Worm (Caenorhabditis elegans) whole organism, L4/young adult: ENCODE data around the gene rsks-1.

Experiments
- W03F9.2 ChIP-seq: fragments of 150-350 bp; optimal IDR thresholded peaks from 2 replicates; lab custom pipeline; 2014; ENCODE audit warnings: missing biosample characterization, missing genetic modification characterization
- him-1 ChIP-seq: sonication (generic microtip); optimal IDR thresholded peaks from 2 replicates; lab custom pipeline; 2016; ENCODE audit warnings: missing genotype, missing genetic modification reagents, missing genetic modification characterization, missing compliant biosample characterization

DNA sequence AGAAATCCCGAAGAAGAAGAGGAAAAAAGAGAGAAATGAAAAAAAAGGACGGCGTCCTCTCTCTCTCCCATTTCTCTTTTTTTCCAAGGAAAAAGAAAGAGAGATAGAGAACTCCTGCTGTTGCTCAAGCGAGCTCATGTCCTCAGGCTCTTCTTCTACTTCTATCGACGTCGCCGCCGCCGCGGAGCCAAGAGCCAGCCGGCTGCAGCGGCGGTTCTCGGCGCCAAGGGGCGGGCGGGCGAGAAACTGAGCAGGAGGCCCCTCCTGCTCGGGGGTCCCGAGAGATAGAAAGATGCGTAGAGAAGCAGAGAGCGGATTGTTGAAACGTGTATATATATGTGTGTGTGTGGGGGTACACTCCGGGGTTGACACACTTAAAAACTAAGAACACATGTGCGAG, 41.9 kb upstream of the rsks-1 start:
- TF ChIP-seq him-1, result peak; percentile 77
- no peak for TF ChIP-seq W03F9.2
